Fruit fly (Drosophila melanogaster): ENCODE measurements around the gene CG5746.
A peak's percentile ranks its signal among the peaks of the same experiment; 100 is the strongest.

Gene CG5746

dm6 chr3R:24295556-24296465 is 52.8 kb downstream of the CG5746 start (continued):
- TF ChIP-seq CG6854 (GFP tag; optimal IDR thresholded peaks at IDR 0.05) (no peak), gfzf (GFP tag; optimal IDR thresholded peaks at IDR 0.05) (no peak), cg (GFP tag; optimal IDR thresholded peaks at IDR 0.05) (no peak), CG10366 (GFP tag; IDR thresholded peaks at IDR 0.05) (peak; percentile 75), CG17385 (GFP tag; optimal IDR thresholded peaks at IDR 0.05) (peak; percentile 78), sd (tag; optimal IDR thresholded peaks at IDR 0.05) (peak; percentile 64), CG1647 (GFP tag; optimal IDR thresholded peaks at IDR 0.05) (peak; percentile 40), CG14710 (tag; optimal IDR thresholded peaks at IDR 0.05) (peak; percentile 67), CG4854 (GFP tag; optimal IDR thresholded peaks at IDR 0.05) (peak; percentile 56), gcm2 (GFP tag; optimal IDR thresholded peaks at IDR 0.05) (no peak), CG9727 (GFP tag; optimal IDR thresholded peaks at IDR 0.05) (peak; percentile 83), gsb-n (tag; optimal IDR thresholded peaks at IDR 0.05) (peak; percentile 79), CG8359 (GFP tag; optimal IDR thresholded peaks at IDR 0.05; ENCODE audit: borderline replicate concordance) (no peak), CG7745 (tag; optimal IDR thresholded peaks at IDR 0.05) (no peak), CG9215 (GFP tag; IDR thresholded peaks at IDR 0.05) (peak; percentile 75), ac (GFP tag; optimal IDR thresholded peaks at IDR 0.05) (peak; percentile 71), Fer2 (tag; optimal IDR thresholded peaks at IDR 0.05) (peak; percentile 56), CG15269 (tag; optimal IDR thresholded peaks at IDR 0.05) (peak; percentile 88), CG18476 (GFP tag; optimal IDR thresholded peaks at IDR 0.05) (peak; percentile 65), CG17829 (tag; optimal IDR thresholded peaks at IDR 0.05) (peak; percentile 83), Nf-YA (GFP tag; IDR thresholded peaks at IDR 0.05) (peak; percentile 58), tgo (GFP tag; IDR thresholded peaks at IDR 0.05) (peak; percentile 82), CG6813 (GFP tag; optimal IDR thresholded peaks at IDR 0.05) (peak; percentile 54), Bteb2 (GFP tag; optimal IDR thresholded peaks at IDR 0.05) (peak; percentile 73), CG43689 (GFP tag; IDR thresholded peaks at IDR 0.05) (peak; percentile 46; the same call in 1 of the 2 replicates), CG4282 (GFP tag; optimal IDR thresholded peaks at IDR 0.05) (no peak), Bdp1 (GFP tag; optimal IDR thresholded peaks at IDR 0.05) (peak; percentile 52), Lim3 (GFP tag; IDR thresholded peaks at IDR 0.05) (no peak), CG4617 (GFP tag; optimal IDR thresholded peaks at IDR 0.05; ENCODE audit: borderline replicate concordance) (peak; percentile 34), bab2 (GFP tag; optimal IDR thresholded peaks at IDR 0.05) (peak; percentile 59), NfI (GFP tag; optimal IDR thresholded peaks at IDR 0.05) (peak; percentile 83), CG7839 (tag; optimal IDR thresholded peaks at IDR 0.05) (peak; percentile 87), CG42726 (GFP tag; IDR thresholded peaks at IDR 0.05; ENCODE audit: partially characterized antibody) (no peak), CG7556 (GFP tag; optimal IDR thresholded peaks at IDR 0.05) (peak; percentile 78), CG15514 (GFP tag; optimal IDR thresholded peaks at IDR 0.05) (peak; percentile 49), Elba2 (GFP tag; optimal IDR thresholded peaks at IDR 0.05) (no peak), peb (GFP tag; IDR thresholded peaks at IDR 0.05) (peak; percentile 37; the same call in 1 of the 2 replicates), rib (GFP tag; IDR thresholded peaks at IDR 0.05) (no peak), p53 (GFP tag; optimal IDR thresholded peaks at IDR 0.05) (no peak), CG16779 (GFP tag; IDR thresholded peaks at IDR 0.05) (peak; percentile 75; the same call in 1 of the 2 replicates), dmrt11E (tag; optimal IDR thresholded peaks at IDR 0.05) (peak; percentile 85), CG11398 (GFP tag; optimal IDR thresholded peaks at IDR 0.05) (peak; percentile 52), Poxn (GFP tag; IDR thresholded peaks at IDR 0.05) (peak; percentile 63), CG3838 (GFP tag; optimal IDR thresholded peaks at IDR 0.05) (no peak), sug (tag; optimal IDR thresholded peaks at IDR 0.05) (peak; percentile 60), Rx (GFP tag; IDR thresholded peaks at IDR 0.05) (peak; percentile 67), HHEX (GFP tag; optimal IDR thresholded peaks at IDR 0.05) (no peak), NFAT (GFP tag; IDR thresholded peaks at IDR 0.05) (peak; percentile 74; the same call in 1 of the 2 replicates)
